Worm (Caenorhabditis elegans) whole organism, L2 larva: ENCODE measurements around the gene odc-1.

Experiments
- C34F6.9 ChIP-seq: fragments of 150-350 bp; optimal IDR thresholded peaks from 2 replicates; lab custom pipeline; 2014; ENCODE audit warnings: missing biosample characterization, missing genetic modification characterization
- R02D3.7 ChIP-seq: fragments of 150-350 bp; optimal IDR thresholded peaks from 2 replicates; lab custom pipeline; 2014; ENCODE audit warnings: missing biosample characterization, missing genetic modification characterization
- Y55F3AM.14 ChIP-seq: fragments of 200-800 bp; sonication (Bioruptor generic); optimal IDR thresholded peaks from 2 replicates; lab custom pipeline; 2018; ENCODE audit warnings: mild to moderate bottlenecking, missing genetic modification characterization, missing compliant biosample characterization
- ZK546.5 ChIP-seq: sonication (generic microtip); optimal IDR thresholded peaks from 2 replicates; lab custom pipeline; 2017; ENCODE audit warnings: missing biosample characterization, missing genetic modification characterization
- alr-1 ChIP-seq: fragments of 150-350 bp; optimal IDR thresholded peaks from 2 replicates; lab custom pipeline; 2014; ENCODE audit warnings: missing biosample characterization, missing genetic modification characterization
- aly-2 ChIP-seq: fragments of 150-350 bp; optimal IDR thresholded peaks from 2 replicates; lab custom pipeline; 2014; ENCODE audit warnings: missing biosample characterization, missing genetic modification characterization
- ama-1 ChIP-seq: fragments of 150-350 bp; optimal IDR thresholded peaks from 2 replicates; lab custom pipeline; 2018; ENCODE audit warnings: inconsistent platforms
- blmp-1 ChIP-seq: sonication (generic microtip); optimal IDR thresholded peaks from 2 replicates; lab custom pipeline; 2017; ENCODE audit warnings: missing genetic modification characterization, mild to moderate bottlenecking, missing compliant biosample characterization, antibody characterized with exemption, moderate library complexity; ENCODE audit not compliant: insufficient read depth
- ceh-16 ChIP-seq: fragments of 150-350 bp; optimal IDR thresholded peaks from 2 replicates; lab custom pipeline; 2014; ENCODE audit warnings: missing biosample characterization, missing genetic modification characterization
- ceh-82 ChIP-seq: fragments of 150-350 bp; optimal IDR thresholded peaks from 2 replicates; lab custom pipeline; 2014; ENCODE audit warnings: missing biosample characterization, missing genetic modification characterization
- crh-2 ChIP-seq: sonication (generic microtip); optimal IDR thresholded peaks from 2 replicates; lab custom pipeline; 2017; ENCODE audit warnings: missing biosample characterization, missing genetic modification characterization
- egl-27 ChIP-seq: sonication (generic microtip); optimal IDR thresholded peaks from 3 replicates; lab custom pipeline; 2017; ENCODE audit warnings: missing biosample characterization, missing genetic modification reagents, missing genetic modification characterization
- elt-1 ChIP-seq: fragments of 150-350 bp; optimal IDR thresholded peaks from 2 replicates; lab custom pipeline; 2014; ENCODE audit warnings: missing biosample characterization, missing genetic modification characterization
- elt-3 ChIP-seq: sonication (generic microtip); optimal IDR thresholded peaks from 2 replicates; lab custom pipeline; 2017; ENCODE audit warnings: missing biosample characterization, missing genetic modification characterization
- fos-1 ChIP-seq: fragments of 150-350 bp; optimal IDR thresholded peaks from 2 replicates; lab custom pipeline; 2014; ENCODE audit warnings: missing biosample characterization, missing genetic modification characterization
- gmeb-1 ChIP-seq: fragments of 150-350 bp; optimal IDR thresholded peaks from 2 replicates; lab custom pipeline; 2014; ENCODE audit warnings: missing biosample characterization, missing genetic modification characterization
- lin-11 ChIP-seq: fragments of 150-350 bp; sonication (generic microtip); optimal IDR thresholded peaks from 2 replicates; lab custom pipeline; 2014; ENCODE audit warnings: missing biosample characterization, missing genetic modification characterization, inconsistent platforms, mixed read lengths
- lin-39 ChIP-seq: fragments of 150-350 bp; optimal IDR thresholded peaks from 2 replicates; lab custom pipeline; 2014; ENCODE audit warnings: missing biosample characterization, missing genetic modification reagents, missing genetic modification characterization
- lsy-2 ChIP-seq, 2 experiments: fragments of 150-350 bp in 1 of 2; sonication (generic microtip) in 1 of 2; optimal IDR thresholded peaks; 2 replicates each; lab custom pipeline; 2014 to 2017; ENCODE audit warnings: missing biosample characterization in 2 of 2, missing genetic modification characterization in 2 of 2
- mab-5 ChIP-seq: fragments of 150-350 bp; optimal IDR thresholded peaks from 2 replicates; lab custom pipeline; 2014; ENCODE audit warnings: missing biosample characterization, missing genetic modification characterization
- mbf-1 ChIP-seq: sonication (generic microtip); optimal IDR thresholded peaks from 2 replicates; lab custom pipeline; 2017; ENCODE audit warnings: missing biosample characterization, missing genetic modification characterization
- nhr-10 ChIP-seq: sonication (generic microtip); optimal IDR thresholded peaks from 2 replicates; lab custom pipeline; 2017; ENCODE audit warnings: missing biosample characterization, missing genetic modification characterization
- nhr-12 ChIP-seq: fragments of 150-350 bp; optimal IDR thresholded peaks from 2 replicates; lab custom pipeline; 2014; ENCODE audit warnings: missing biosample characterization, missing genetic modification characterization
- nhr-129 ChIP-seq: fragments of 150-350 bp; optimal IDR thresholded peaks from 2 replicates; lab custom pipeline; 2014; ENCODE audit warnings: missing biosample characterization, missing genetic modification characterization
- nhr-21 ChIP-seq: fragments of 150-350 bp; optimal IDR thresholded peaks from 2 replicates; lab custom pipeline; 2014; ENCODE audit warnings: missing biosample characterization, missing genetic modification characterization
- nhr-23 ChIP-seq: fragments of 150-350 bp; optimal IDR thresholded peaks from 2 replicates; lab custom pipeline; 2014; ENCODE audit warnings: missing biosample characterization, missing genetic modification reagents, missing genetic modification characterization
- nhr-237 ChIP-seq: fragments of 150-350 bp; optimal IDR thresholded peaks from 2 replicates; lab custom pipeline; 2014; ENCODE audit warnings: missing biosample characterization, missing genetic modification characterization
- nhr-25 ChIP-seq: fragments of 150-350 bp; sonication (generic microtip); optimal IDR thresholded peaks from 3 replicates; lab custom pipeline; 2014; ENCODE audit warnings: missing biosample characterization, missing genetic modification characterization
- nhr-77 ChIP-seq: fragments of 150-350 bp; optimal IDR thresholded peaks from 2 replicates; lab custom pipeline; 2014; ENCODE audit warnings: missing biosample characterization, missing genetic modification characterization
- peb-1 ChIP-seq: fragments of 150-350 bp; optimal IDR thresholded peaks from 2 replicates; lab custom pipeline; 2014; ENCODE audit warnings: missing biosample characterization, missing genetic modification characterization
- sem-4 ChIP-seq: fragments of 150-350 bp; optimal IDR thresholded peaks from 2 replicates; lab custom pipeline; 2014; ENCODE audit warnings: missing biosample characterization, missing genetic modification reagents, missing genetic modification characterization
- sma-3 ChIP-seq: sonication (generic microtip); optimal IDR thresholded peaks from 2 replicates; lab custom pipeline; 2016; ENCODE audit warnings: missing genetic modification reagents, missing genetic modification characterization, missing compliant biosample characterization
- sma-9 ChIP-seq, 2 experiments: fragments of 150-350 bp in 1 of 2; sonication (generic microtip) in 1 of 2; optimal IDR thresholded peaks; 2 replicates each; lab custom pipeline; 2014 to 2016; ENCODE audit warnings: missing genetic modification characterization in 2 of 2, mild to moderate bottlenecking in 1 of 2, missing biosample characterization in 1 of 2, missing compliant biosample characterization in 1 of 2, missing genetic modification reagents in 1 of 2, moderate library complexity in 1 of 2
- snpc-4 ChIP-seq: fragments of 150-350 bp; optimal IDR thresholded peaks from 2 replicates; lab custom pipeline; 2014; ENCODE audit warnings: missing biosample characterization, missing genetic modification characterization
- unc-55 ChIP-seq: fragments of 150-350 bp; sonication (generic microtip); optimal IDR thresholded peaks from 3 replicates; lab custom pipeline; 2014; ENCODE audit warnings: missing biosample characterization, missing genetic modification reagents, missing genetic modification characterization
- ztf-4 ChIP-seq: fragments of 150-350 bp; optimal IDR thresholded peaks from 2 replicates; lab custom pipeline; 2014; ENCODE audit warnings: missing biosample characterization, missing genetic modification characterization

odc-1 gene

DNA sequence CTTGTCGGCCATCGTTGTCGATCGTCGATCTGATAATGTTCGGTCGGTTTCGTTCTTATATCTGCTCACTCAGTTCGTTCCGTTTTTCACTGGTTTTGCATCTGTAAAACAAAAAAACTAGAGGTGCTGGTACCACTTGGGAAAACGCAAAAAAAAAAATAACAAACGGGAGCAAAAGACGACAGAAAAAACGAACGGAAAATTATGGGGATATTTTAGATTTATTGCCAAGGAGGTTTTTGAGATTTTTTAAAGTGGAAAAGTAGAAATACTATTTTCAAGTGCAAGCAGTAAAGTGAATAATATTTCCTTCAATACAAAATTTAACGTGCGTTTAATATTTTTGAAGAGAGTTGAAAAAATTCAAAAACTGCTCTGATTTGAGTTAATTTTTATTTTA is 28.9 kb upstream of the odc-1 start, which contains the start of gene unc-68:
Gene unc-68, minus strand, starts transcription at position 101 of the 400 bp plus-strand sequence.
- TF ChIP-seq alr-1 (tag; lab: Kevin White, UChicago), result no peak
- TF ChIP-seq, all 48 proteins: peak for 0

ce11 chrV:6926633-6927032 is 26.6 kb upstream of the odc-1 start:
- TF ChIP-seq nhr-25 (no peak), lin-39 (tag; lab: Kevin White, UChicago) (no peak), snpc-4 (no peak), sma-3 (GFP tag; lab: Kevin White, UChicago) (no peak), fos-1 (tag; lab: Kevin White, UChicago) (no peak), lin-11 (no peak), Y55F3AM.14 (GFP tag; lab: Kevin White, UChicago) (no peak)

DNA sequence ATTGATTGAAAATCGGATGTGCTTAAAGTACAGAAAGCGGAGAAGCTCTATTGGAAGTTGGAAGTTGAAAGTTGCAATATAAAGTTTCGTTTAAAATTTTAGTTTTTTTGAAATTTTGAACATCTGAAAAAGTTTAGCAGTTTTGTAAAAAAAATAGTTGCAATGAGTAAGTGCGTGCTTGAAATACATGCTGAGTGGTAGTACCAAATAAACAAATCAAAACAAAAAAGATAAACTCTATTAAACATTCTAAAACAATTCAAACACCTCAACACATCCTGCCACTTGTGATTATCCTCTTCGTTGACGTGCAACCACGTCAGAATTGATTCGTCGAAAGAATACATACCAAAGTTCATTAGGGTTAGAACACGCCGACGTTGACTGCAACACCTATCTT is 19.2 kb upstream of the odc-1 start:
- no peak for TF ChIP-seq snpc-4

DNA sequence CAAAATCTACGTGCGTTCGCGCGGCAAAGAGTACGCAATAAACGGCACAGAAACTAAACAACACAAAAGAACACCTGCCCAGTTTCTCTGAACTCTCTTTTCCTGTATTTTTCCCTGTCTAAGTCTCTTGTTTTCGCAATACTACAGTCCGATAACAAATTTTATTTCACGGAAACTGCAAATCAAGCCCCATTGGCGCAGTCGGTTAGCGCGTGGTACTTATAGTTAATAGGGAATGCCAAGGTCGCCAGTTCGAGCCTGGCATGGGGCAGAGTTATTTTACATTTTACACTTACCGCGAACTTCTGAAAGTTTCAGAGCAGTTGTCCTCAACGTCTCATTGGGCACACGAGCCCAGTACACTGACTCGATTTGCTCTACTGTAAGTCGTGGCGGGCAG is 17.3 kb upstream of the odc-1 start:
- TF ChIP-seq nhr-237 (tag; lab: Kevin White, UChicago) (no peak), C34F6.9 (tag; lab: Kevin White, UChicago) (no peak), crh-2 (tag; lab: Kevin White, UChicago) (no peak), snpc-4 (no peak), lsy-2 (tag; optimal IDR thresholded peaks at IDR 0.05; lab: Kevin White, UChicago) (no peak), lin-39 (tag; lab: Kevin White, UChicago) (no peak), ceh-82 (tag; lab: Kevin White, UChicago) (no peak), nhr-77 (tag; lab: Kevin White, UChicago) (no peak), sem-4 (tag; lab: Kevin White, UChicago) (no peak), ZK546.5 (no peak), R02D3.7 (tag; lab: Kevin White, UChicago) (no peak), nhr-25 (no peak), nhr-12 (no peak), Y55F3AM.14 (GFP tag; lab: Kevin White, UChicago) (no peak), nhr-10 (tag; lab: Kevin White, UChicago) (no peak), peb-1 (tag; lab: Kevin White, UChicago) (no peak), mab-5 (tag; lab: Kevin White, UChicago) (no peak), aly-2 (no peak), elt-3 (no peak), ztf-4 (tag; lab: Kevin White, UChicago) (no peak)
- TF ChIP-seq, all 48 proteins: peak for 0

ce11 chrV:6906435-6906834 is 6.4 kb upstream of the odc-1 start:
- no peak for TF ChIP-seq sma-9 (GFP tag; optimal IDR thresholded peaks at IDR 0.05; lab: Kevin White, UChicago)
- TF ChIP-seq sma-9 (tag; optimal IDR thresholded peaks at IDR 0.05; lab: Kevin White, UChicago), result no peak
- no peak for TF ChIP-seq gmeb-1 (tag; lab: Kevin White, UChicago)
- no peak for TF ChIP-seq C34F6.9 (tag; lab: Kevin White, UChicago)
- no peak for TF ChIP-seq egl-27
- no peak for TF ChIP-seq nhr-21
- no peak for TF ChIP-seq alr-1 (tag; lab: Kevin White, UChicago)
- no peak for TF ChIP-seq unc-55
- no peak for TF ChIP-seq elt-1
- TF ChIP-seq, all 48 proteins: peak for 0

DNA sequence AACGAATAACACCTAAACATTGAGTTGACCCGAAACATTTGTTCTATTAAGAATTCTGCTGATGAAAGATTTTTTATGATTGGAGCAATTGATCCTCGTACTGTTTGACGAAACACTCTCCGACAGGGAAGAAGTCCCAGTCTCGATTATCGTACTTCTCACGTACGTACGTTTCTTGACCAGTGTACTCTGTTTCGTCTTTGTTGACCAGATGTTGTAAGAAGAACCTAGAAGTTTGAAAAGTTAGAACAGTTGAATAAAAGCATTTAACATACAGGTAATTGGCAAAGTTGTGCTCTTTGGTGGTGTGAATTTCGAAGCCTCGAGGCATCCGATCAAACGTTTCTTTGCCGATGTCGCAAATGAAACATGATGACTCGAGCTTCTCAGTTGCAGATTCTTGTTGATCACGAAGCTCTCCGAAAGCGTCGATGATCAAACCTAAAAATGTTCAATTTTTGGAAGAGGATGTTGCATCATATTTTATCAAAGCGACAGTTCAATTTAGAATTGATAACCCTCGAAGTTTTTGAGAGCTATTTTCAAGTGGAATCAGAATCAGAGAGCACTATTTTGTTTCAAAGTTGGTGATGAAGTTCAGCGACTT is 2.0 kb upstream of the odc-1 start:
- no peak for TF ChIP-seq ceh-16 (tag; lab: Kevin White, UChicago)
- TF ChIP-seq mbf-1 (tag; lab: Kevin White, UChicago), result no peak
- TF ChIP-seq Y55F3AM.14 (GFP tag; lab: Kevin White, UChicago), result no peak
- TF ChIP-seq C34F6.9 (tag; lab: Kevin White, UChicago), result no peak
- no peak for TF ChIP-seq unc-55
- TF ChIP-seq gmeb-1 (tag; lab: Kevin White, UChicago), result no peak
- TF ChIP-seq nhr-129 (tag; lab: Kevin White, UChicago), result no peak
- no peak for TF ChIP-seq blmp-1
- no peak for TF ChIP-seq peb-1 (tag; lab: Kevin White, UChicago)
- no peak for TF ChIP-seq sma-9 (GFP tag; optimal IDR thresholded peaks at IDR 0.05; lab: Kevin White, UChicago)
- TF ChIP-seq sma-9 (tag; optimal IDR thresholded peaks at IDR 0.05; lab: Kevin White, UChicago), result no peak
- no peak for TF ChIP-seq nhr-23 (tag; lab: Kevin White, UChicago)
- TF ChIP-seq nhr-21, result no peak
- no peak for TF ChIP-seq ama-1 (lab: Kevin White, UChicago)
- TF ChIP-seq nhr-25, result no peak
